Worm (Caenorhabditis elegans) whole organism, mixed stage, embryonic: Measurements from ENCODE around the gene dpy-31.
A peak's percentile ranks its signal among the peaks of the same experiment; 100 is the strongest.

Experiments
- M03D4.4 ChIP-seq: sonication (generic microtip); optimal IDR thresholded peaks from 2 replicates; lab custom pipeline; 2017; ENCODE audit warnings: mild to moderate bottlenecking, missing genetic modification characterization, missing compliant biosample characterization
- bed-3 ChIP-seq: fragments of 200-800 bp; sonication (Bioruptor generic); optimal IDR thresholded peaks from 3 replicates; lab custom pipeline; 2018; ENCODE audit warnings: mild to moderate bottlenecking, missing genetic modification characterization, moderate library complexity, missing compliant biosample characterization
- blmp-1 ChIP-seq: fragments of 150-350 bp; optimal IDR thresholded peaks from 2 replicates; lab custom pipeline; 2014; ENCODE audit warnings: missing biosample characterization, missing genetic modification characterization
- ceh-39 ChIP-seq: fragments of 150-350 bp; optimal IDR thresholded peaks from 2 replicates; lab custom pipeline; 2014; ENCODE audit warnings: missing biosample characterization, missing genetic modification characterization
- ceh-43 ChIP-seq: fragments of 200-800 bp; sonication (Bioruptor generic); optimal IDR thresholded peaks from 2 replicates; lab custom pipeline; 2018; ENCODE audit warnings: mild to moderate bottlenecking, missing genetic modification characterization, moderate library complexity, missing compliant biosample characterization
- ceh-83 ChIP-seq: fragments of 200-800 bp; sonication (Bioruptor generic); optimal IDR thresholded peaks from 2 replicates; lab custom pipeline; 2018; ENCODE audit warnings: mild to moderate bottlenecking, missing genetic modification characterization, missing compliant biosample characterization
- ces-1 ChIP-seq: fragments of 150-350 bp; optimal IDR thresholded peaks from 2 replicates; lab custom pipeline; 2014; ENCODE audit warnings: missing biosample characterization, missing genetic modification reagents, missing genetic modification characterization
- cnd-1 ChIP-seq: fragments of 200-800 bp; sonication (Bioruptor generic); optimal IDR thresholded peaks from 2 replicates; lab custom pipeline; 2018; ENCODE audit warnings: mild to moderate bottlenecking, missing genetic modification characterization, missing compliant biosample characterization
- elt-3 ChIP-seq: fragments of 150-350 bp; optimal IDR thresholded peaks from 2 replicates; lab custom pipeline; 2014; ENCODE audit warnings: missing biosample characterization, missing genetic modification characterization
- hlh-1 ChIP-seq: fragments of 150-350 bp; optimal IDR thresholded peaks from 2 replicates; lab custom pipeline; 2014; ENCODE audit warnings: missing biosample characterization, missing genetic modification reagents, missing genetic modification characterization
- lin-13 ChIP-seq: fragments of 150-350 bp; optimal IDR thresholded peaks from 2 replicates; lab custom pipeline; 2014; ENCODE audit warnings: missing biosample characterization, missing genetic modification characterization
- lin-32 ChIP-seq: fragments of 200-800 bp; sonication (Bioruptor generic); optimal IDR thresholded peaks from 2 replicates; lab custom pipeline; 2018; ENCODE audit warnings: mild to moderate bottlenecking, missing genetic modification characterization, missing compliant biosample characterization
- lsy-2 ChIP-seq: fragments of 150-350 bp; optimal IDR thresholded peaks from 2 replicates; lab custom pipeline; 2014; ENCODE audit warnings: missing biosample characterization, missing genetic modification characterization
- mep-1 ChIP-seq: fragments of 150-350 bp; optimal IDR thresholded peaks from 2 replicates; lab custom pipeline; 2017; ENCODE audit warnings: missing biosample characterization, missing genetic modification reagents, missing genetic modification characterization, inconsistent platforms
- mls-2 ChIP-seq: sonication (generic microtip); optimal IDR thresholded peaks from 2 replicates; lab custom pipeline; 2016; ENCODE audit warnings: mild to moderate bottlenecking, missing genetic modification characterization, moderate library complexity, missing compliant biosample characterization
- nhr-12 ChIP-seq: fragments of 150-350 bp; optimal IDR thresholded peaks from 2 replicates; lab custom pipeline; 2014; ENCODE audit warnings: missing biosample characterization, missing genetic modification characterization
- nhr-2 ChIP-seq: fragments of 150-350 bp; optimal IDR thresholded peaks from 2 replicates; lab custom pipeline; 2014; ENCODE audit warnings: missing biosample characterization, missing genetic modification characterization
- nhr-237 ChIP-seq: fragments of 150-350 bp; optimal IDR thresholded peaks from 2 replicates; lab custom pipeline; 2014; ENCODE audit warnings: missing biosample characterization, missing genetic modification characterization
- nhr-28 ChIP-seq: fragments of 150-350 bp; optimal IDR thresholded peaks from 2 replicates; lab custom pipeline; 2014; ENCODE audit warnings: missing biosample characterization, missing genetic modification characterization
- nhr-76 ChIP-seq: sonication (generic microtip); optimal IDR thresholded peaks from 2 replicates; lab custom pipeline; 2017; ENCODE audit warnings: missing biosample characterization, missing genetic modification characterization
- pha-4 ChIP-seq: fragments of 150-350 bp; optimal IDR thresholded peaks from 2 replicates; lab custom pipeline; 2018; ENCODE audit warnings: missing biosample characterization, missing genetic modification reagents, missing genetic modification characterization
- sem-2 ChIP-seq: fragments of 200-800 bp; sonication (Bioruptor generic); optimal IDR thresholded peaks from 2 replicates; lab custom pipeline; 2018; ENCODE audit warnings: mild to moderate bottlenecking, missing genetic modification characterization, missing compliant biosample characterization
- sptf-1 ChIP-seq: sonication (generic microtip); optimal IDR thresholded peaks from 2 replicates; lab custom pipeline; 2017; ENCODE audit warnings: mild to moderate bottlenecking, missing genetic modification characterization, moderate library complexity, missing compliant biosample characterization
- tbx-8 ChIP-seq: fragments of 200-800 bp; sonication (Bioruptor generic); optimal IDR thresholded peaks from 2 replicates; lab custom pipeline; 2018; ENCODE audit warnings: mild to moderate bottlenecking, missing genetic modification characterization, moderate library complexity, missing compliant biosample characterization
- unc-120 ChIP-seq: sonication (generic microtip); optimal IDR thresholded peaks from 2 replicates; lab custom pipeline; 2017; ENCODE audit warnings: missing genetic modification characterization, missing compliant biosample characterization; ENCODE audit not compliant: poor library complexity, severe bottlenecking
- unc-39 ChIP-seq: fragments of 150-350 bp; optimal IDR thresholded peaks from 2 replicates; lab custom pipeline; 2014; ENCODE audit warnings: missing biosample characterization, missing genetic modification characterization
- unc-62 ChIP-seq: fragments of 150-350 bp; optimal IDR thresholded peaks from 2 replicates; lab custom pipeline; 2014; ENCODE audit warnings: missing biosample characterization, missing genetic modification reagents, missing genetic modification characterization
- zip-8 ChIP-seq: fragments of 150-350 bp; optimal IDR thresholded peaks from 2 replicates; lab custom pipeline; 2014; ENCODE audit warnings: missing biosample characterization, missing genetic modification characterization
- ztf-11 ChIP-seq: fragments of 150-350 bp; optimal IDR thresholded peaks from 2 replicates; lab custom pipeline; 2014; ENCODE audit warnings: missing biosample characterization, missing genetic modification characterization

dpy-31 gene

ce11 chrIII:7192942-7193665 lies 8.9 kb upstream of the dpy-31 start, which contains the start of gene mec-14:
TSS of gene mec-14 (minus strand) at chrIII:7192992.
- TF ChIP-seq ceh-43 (GFP tag; lab: Kevin White, UChicago), result no peak
- no peak for TF ChIP-seq lin-13 (tag; lab: Kevin White, UChicago)

- no peak for TF ChIP-seq ceh-39 (tag; lab: Kevin White, UChicago)
Measured at ce11 chrIII:7195325-7195724, 6.7 kb upstream of the dpy-31 start, which contains the start of gene F37C12.18. TSS of gene F37C12.18 (minus strand) at chrIII:7195425.

ce11 chrIII:7197973-7198372 lies 4.0 kb upstream of the dpy-31 start, which contains the start of gene exos-9:
TSS of gene exos-9 (minus strand) at chrIII:7198073.
- no peak for TF ChIP-seq lsy-2 (tag; lab: Kevin White, UChicago)
- TF ChIP-seq nhr-28, result no peak
- no peak for TF ChIP-seq pha-4 (tag; lab: Kevin White, UChicago)
- no peak for TF ChIP-seq ces-1 (GFP tag; lab: Kevin White, UChicago)
- no peak for TF ChIP-seq ceh-43 (GFP tag; lab: Kevin White, UChicago)
- TF ChIP-seq sem-2 (GFP tag; lab: Kevin White, UChicago), result no peak
- no peak for TF ChIP-seq nhr-2
- TF ChIP-seq hlh-1 (tag; lab: Kevin White, UChicago), result no peak
- no peak for TF ChIP-seq ceh-39 (tag; lab: Kevin White, UChicago)

- TF ChIP-seq cnd-1 (tag; lab: Kevin White, UChicago) (no peak), nhr-76 (tag; lab: Kevin White, UChicago) (no peak), lsy-2 (tag; lab: Kevin White, UChicago) (peak; percentile 65), unc-62 (GFP tag; lab: Kevin White, UChicago) (no peak), M03D4.4 (tag; lab: Kevin White, UChicago) (no peak), unc-39 (tag; lab: Kevin White, UChicago) (no peak), elt-3 (no peak), unc-120 (no peak), mep-1 (tag; lab: Kevin White, UChicago) (no peak), nhr-237 (tag; lab: Kevin White, UChicago) (peak; percentile 39), ces-1 (GFP tag; lab: Kevin White, UChicago) (peak; percentile 28), nhr-2 (peak; percentile 4), ceh-39 (tag; lab: Kevin White, UChicago) (no peak), pha-4 (tag; lab: Kevin White, UChicago) (peak; percentile 24), blmp-1 (no peak), ceh-43 (GFP tag; lab: Kevin White, UChicago) (no peak), nhr-28 (no peak), mls-2 (tag; lab: Kevin White, UChicago) (no peak), bed-3 (GFP tag; lab: Kevin White, UChicago) (no peak), hlh-1 (tag; lab: Kevin White, UChicago) (no peak), sem-2 (GFP tag; lab: Kevin White, UChicago) (no peak), sptf-1 (peak; percentile 66)
- TF ChIP-seq, all 35 proteins: peak for 6
Measured at ce11 chrIII:7198838-7199237, 3.2 kb upstream of the dpy-31 start, which contains the start of gene pfd-5. TSS of gene pfd-5 (minus strand) at chrIII:7198884.

- TF ChIP-seq sptf-1 (no peak), blmp-1 (peak; percentile 17)
Measured at ce11 chrIII:7199467-7199866, 2.5 kb upstream of the dpy-31 start.

- TF ChIP-seq tbx-8 (no peak), lin-32 (GFP tag; lab: Kevin White, UChicago) (no peak), nhr-76 (tag; lab: Kevin White, UChicago) (no peak), M03D4.4 (tag; lab: Kevin White, UChicago) (no peak), ztf-11 (tag; lab: Kevin White, UChicago) (no peak), nhr-28 (no peak), zip-8 (tag; lab: Kevin White, UChicago) (no peak), mep-1 (tag; lab: Kevin White, UChicago) (no peak), nhr-12 (tag; lab: Kevin White, UChicago) (no peak), ceh-83 (GFP tag; lab: Kevin White, UChicago) (no peak), elt-3 (no peak)
Measured at ce11 chrIII:7203130-7203775, 1.2 kb downstream of the dpy-31 start.
